Worm (Caenorhabditis elegans) whole organism, midembryonic: ENCODE measurements around the gene imph-1.

Source experiments
- T22C8.4 ChIP-seq: fragments of 200-800 bp; sonication (Bioruptor generic); IDR thresholded peaks from 2 replicates; pipeline ENCODE4 v1.3.6; 2022; ENCODE audit warnings: missing genetic modification characterization, missing compliant biosample characterization
- cog-1 ChIP-seq: sonication (generic microtip); optimal IDR thresholded peaks from 2 replicates; lab custom pipeline; 2016; ENCODE audit warnings: missing genetic modification characterization, missing compliant biosample characterization
- flt-1 ChIP-seq: fragments of 200-800 bp; sonication (Bioruptor generic); IDR thresholded peaks from 2 replicates; pipeline ENCODE4 v1.3.6; 2022; ENCODE audit warnings: missing genetic modification characterization, missing compliant biosample characterization
- klf-2 ChIP-seq: fragments of 200-800 bp; sonication (Bioruptor generic); conservative IDR thresholded peaks from 2 replicates; pipeline ENCODE4 v1.3.6; 2022; ENCODE audit warnings: missing genetic modification reagents, missing genetic modification characterization, missing compliant biosample characterization
- med-1 ChIP-seq: sonication (generic microtip); optimal IDR thresholded peaks from 2 replicates; lab custom pipeline; 2017; ENCODE audit warnings: missing genetic modification characterization, mild to moderate bottlenecking, missing compliant biosample characterization, antibody characterized with exemption, missing genetic modification reagents; ENCODE audit not compliant: insufficient read depth
- ref-1 ChIP-seq: fragments of 200-800 bp; sonication (Bioruptor generic); conservative IDR thresholded peaks from 2 replicates; pipeline ENCODE4 v1.3.6; 2022; ENCODE audit warnings: missing genetic modification reagents, missing genetic modification characterization, missing compliant biosample characterization
- tab-1 ChIP-seq: fragments of 200-800 bp; sonication (Bioruptor generic); IDR thresholded peaks from 2 replicates; pipeline ENCODE4 v1.3.6; 2022; ENCODE audit warnings: missing genetic modification characterization, missing compliant biosample characterization
- ztf-23 ChIP-seq: fragments of 200-800 bp; sonication (Bioruptor generic); IDR thresholded peaks from 2 replicates; pipeline ENCODE4 v1.3.6; 2022; ENCODE audit warnings: missing genetic modification reagents, missing genetic modification characterization, missing compliant biosample characterization
- ztf-29 ChIP-seq: fragments of 200-800 bp; sonication (Bioruptor generic); IDR thresholded peaks from 2 replicates; pipeline ENCODE4 v1.3.6; 2022; ENCODE audit warnings: missing genetic modification reagents, missing genetic modification characterization, missing compliant biosample characterization

- TF ChIP-seq T22C8.4 = no peak
- no peak for TF ChIP-seq klf-2 (GFP tag; lab: Robert Waterston, UW)
- no peak for TF ChIP-seq ztf-23 (GFP tag; lab: Robert Waterston, UW)
- TF ChIP-seq cog-1 = no peak
- no peak for TF ChIP-seq ref-1 (GFP tag; lab: Robert Waterston, UW)
- no peak for TF ChIP-seq flt-1 (GFP tag; lab: Robert Waterston, UW)
- TF ChIP-seq ztf-29 (GFP tag; lab: Robert Waterston, UW) = no peak
- no peak for TF ChIP-seq tab-1
- TF ChIP-seq med-1 (GFP tag; lab: Kevin White, UChicago) = no peak
These were observed 1.9 kb downstream of the imph-1 start for ce11 chrIII:4555345-4555744.
